Fruit fly (Drosophila melanogaster) whole organism, embryonic: ENCODE results near the gene wtrw.
A peak's percentile ranks its signal among the peaks of the same experiment; 100 is the strongest.

Experiments used
- BEAF-32 ChIP-seq: fragments of 200-800 bp; sonication (Bioruptor generic); optimal IDR thresholded peaks from 3 replicates; lab custom pipeline; 2017; ENCODE audit warnings: missing biosample characterization, missing genetic modification characterization, mild to moderate bottlenecking, moderate library complexity, missing genetic modification reagents
- CG10209 ChIP-seq: fragments of 200-800 bp; sonication (Bioruptor generic); optimal IDR thresholded peaks from 3 replicates; lab custom pipeline; 2017; ENCODE audit warnings: missing biosample characterization, mild to moderate bottlenecking, missing genetic modification characterization, missing genetic modification reagents
- CG12744 ChIP-seq: fragments of 200-800 bp; sonication (Bioruptor generic); optimal IDR thresholded peaks from 2 replicates; lab custom pipeline; 2016; ENCODE audit warnings: missing biosample characterization, missing genetic modification characterization
- CG13287 ChIP-seq: fragments of 200-800 bp; sonication (Bioruptor generic); IDR thresholded peaks from 2 replicates; pipeline ENCODE4 v1.3.6; 2022; ENCODE audit warnings: missing biosample characterization, missing genetic modification characterization; ENCODE audit not compliant: partially characterized antibody
- CG15479 ChIP-seq: fragments of 200-800 bp; sonication (Bioruptor generic); optimal IDR thresholded peaks from 3 replicates; lab custom pipeline; 2019; ENCODE audit warnings: missing biosample characterization, mild to moderate bottlenecking, missing genetic modification characterization, moderate library complexity
- CG17328 ChIP-seq: fragments of 200-800 bp; sonication (Bioruptor generic); IDR thresholded peaks from 2 replicates; pipeline ENCODE4 v1.3.6; 2022; ENCODE audit warnings: missing biosample characterization, missing genetic modification characterization
- CG18764 ChIP-seq: fragments of 200-800 bp; sonication (Bioruptor generic); optimal IDR thresholded peaks from 3 replicates; lab custom pipeline; 2016; ENCODE audit warnings: missing biosample characterization, missing genetic modification characterization
- CG2875 ChIP-seq: fragments of 200-800 bp; sonication (Bioruptor generic); optimal IDR thresholded peaks from 2 replicates; lab custom pipeline; 2017; ENCODE audit warnings: missing biosample characterization, mild to moderate bottlenecking, missing genetic modification characterization, missing genetic modification reagents
- CG30431 ChIP-seq: fragments of 200-800 bp; sonication (Bioruptor generic); optimal IDR thresholded peaks from 2 replicates; lab custom pipeline; 2017; ENCODE audit warnings: missing biosample characterization, missing genetic modification characterization
- CG3065 ChIP-seq: fragments of 200-800 bp; sonication (Bioruptor generic); optimal IDR thresholded peaks from 2 replicates; lab custom pipeline; 2016; ENCODE audit warnings: missing biosample characterization, missing genetic modification characterization
- CG34376 ChIP-seq: fragments of 200-800 bp; sonication (Bioruptor generic); optimal IDR thresholded peaks from 2 replicates; lab custom pipeline; 2018; ENCODE audit warnings: missing biosample characterization, mild to moderate bottlenecking, missing genetic modification characterization
- CG5180 ChIP-seq: fragments of 200-800 bp; sonication (Bioruptor generic); optimal IDR thresholded peaks from 3 replicates; lab custom pipeline; 2017; ENCODE audit warnings: missing biosample characterization, missing genetic modification characterization, mild to moderate bottlenecking, moderate library complexity, missing genetic modification reagents
- CG7839 ChIP-seq: fragments of 200-800 bp; sonication (Bioruptor generic); optimal IDR thresholded peaks from 3 replicates; lab custom pipeline; 2018; ENCODE audit warnings: missing biosample characterization, mild to moderate bottlenecking, missing genetic modification characterization, moderate library complexity
- CHES-1-like ChIP-seq: fragments of 200-800 bp; sonication (Bioruptor generic); optimal IDR thresholded peaks from 2 replicates; lab custom pipeline; 2016; ENCODE audit warnings: missing biosample characterization, missing genetic modification characterization
- Camta ChIP-seq: fragments of 200-800 bp; sonication (Bioruptor generic); optimal IDR thresholded peaks from 2 replicates; lab custom pipeline; 2016; ENCODE audit warnings: missing biosample characterization, missing genetic modification characterization
- CkIIα-i1 ChIP-seq: fragments of 200-800 bp; sonication (Bioruptor generic); IDR thresholded peaks from 2 replicates; pipeline ENCODE4 v1.3.6; 2022; ENCODE audit warnings: missing biosample characterization, missing genetic modification characterization
- Dbx ChIP-seq: fragments of 200-800 bp; sonication (Bioruptor generic); IDR thresholded peaks from 3 replicates; pipeline ENCODE4 v1.3.6; 2022; ENCODE audit warnings: missing biosample characterization, missing genetic modification characterization
- E2f1 ChIP-seq: fragments of 200-800 bp; sonication (Bioruptor generic); IDR thresholded peaks from 2 replicates; pipeline ENCODE4 v1.3.6; 2022; ENCODE audit warnings: missing biosample characterization, missing genetic modification characterization
- Eip74EF ChIP-seq, 2 experiments: fragments of 200-800 bp in 1 of 2; fragments of >200 bp in 1 of 2; sonication (Bioruptor generic) in 1 of 2; optimal IDR thresholded peaks; 2 replicates each; lab custom pipeline; 2017 to 2019; ENCODE audit warnings: missing biosample characterization in 2 of 2, missing genetic modification characterization in 2 of 2, mild to moderate bottlenecking in 1 of 2, moderate library complexity in 1 of 2
- Fer2 ChIP-seq: fragments of 200-800 bp; sonication (Bioruptor generic); optimal IDR thresholded peaks from 2 replicates; lab custom pipeline; 2018; ENCODE audit warnings: missing biosample characterization, mild to moderate bottlenecking, missing genetic modification characterization, moderate library complexity
- HLH54F ChIP-seq: fragments of 200-800 bp; sonication (Bioruptor generic); optimal IDR thresholded peaks from 3 replicates; lab custom pipeline; 2016; ENCODE audit warnings: missing biosample characterization, missing genetic modification characterization
- HmgD ChIP-seq: fragments of 200-800 bp; sonication (Bioruptor generic); optimal IDR thresholded peaks from 3 replicates; lab custom pipeline; 2016; ENCODE audit warnings: missing biosample characterization, missing genetic modification characterization
- HmgZ ChIP-seq: fragments of 200-800 bp; sonication (Bioruptor generic); optimal IDR thresholded peaks from 2 replicates; lab custom pipeline; 2018; ENCODE audit warnings: missing biosample characterization, mild to moderate bottlenecking, missing genetic modification characterization
- MBD-R2 ChIP-seq: fragments of 200-800 bp; sonication (Bioruptor generic); IDR thresholded peaks from 2 replicates; pipeline ENCODE4 v1.3.6; 2022; ENCODE audit warnings: missing biosample characterization, missing genetic modification characterization
- NC2β ChIP-seq: fragments of 200-800 bp; sonication (Bioruptor generic); optimal IDR thresholded peaks from 2 replicates; lab custom pipeline; 2016; ENCODE audit warnings: missing biosample characterization, missing genetic modification characterization
- NFAT ChIP-seq: fragments of 200-800 bp; sonication (Bioruptor generic); IDR thresholded peaks from 2 replicates; pipeline ENCODE4 v1.3.6; 2022; ENCODE audit warnings: missing biosample characterization, missing genetic modification characterization
- Optix ChIP-seq: fragments of 200-800 bp; sonication (Bioruptor generic); IDR thresholded peaks from 3 replicates; pipeline ENCODE4 v1.3.6; 2022; ENCODE audit warnings: missing biosample characterization, missing genetic modification characterization
- TFAM ChIP-seq: fragments of 200-800 bp; sonication (Bioruptor generic); optimal IDR thresholded peaks from 2 replicates; lab custom pipeline; 2017; ENCODE audit warnings: missing biosample characterization, missing genetic modification characterization, inconsistent platforms
- Taf1 ChIP-seq: fragments of 200-800 bp; sonication (Bioruptor generic); IDR thresholded peaks from 2 replicates; pipeline ENCODE4 v1.3.6; 2022; ENCODE audit warnings: missing biosample characterization, missing genetic modification characterization
- Xrp1 ChIP-seq: fragments of 200-800 bp; sonication (Bioruptor generic); IDR thresholded peaks from 2 replicates; pipeline ENCODE4 v1.3.6; 2022; ENCODE audit warnings: missing biosample characterization, missing genetic modification characterization
- ash1 ChIP-seq: fragments of 200-800 bp; sonication (Bioruptor generic); optimal IDR thresholded peaks from 2 replicates; lab custom pipeline; 2018; ENCODE audit warnings: missing biosample characterization, mild to moderate bottlenecking, missing genetic modification characterization
- az2 ChIP-seq: fragments of 200-800 bp; sonication (Bioruptor generic); optimal IDR thresholded peaks from 3 replicates; lab custom pipeline; 2016; ENCODE audit warnings: missing biosample characterization, missing genetic modification characterization
- bcd ChIP-seq: fragments of 200-800 bp; sonication (Bioruptor generic); optimal IDR thresholded peaks from 2 replicates; lab custom pipeline; 2017; ENCODE audit warnings: missing biosample characterization, mild to moderate bottlenecking, missing genetic modification characterization
- bowl ChIP-seq: fragments of 200-800 bp; sonication (Bioruptor generic); IDR thresholded peaks from 2 replicates; pipeline ENCODE4 v1.3.6; 2022; ENCODE audit warnings: missing biosample characterization, missing genetic modification characterization
- cas ChIP-seq: fragments of 200-800 bp; sonication (Bioruptor generic); IDR thresholded peaks from 2 replicates; pipeline ENCODE4 v1.3.6; 2022; ENCODE audit warnings: missing biosample characterization, missing genetic modification characterization
- cg ChIP-seq: fragments of 200-800 bp; sonication (Bioruptor generic); optimal IDR thresholded peaks from 3 replicates; lab custom pipeline; 2019; ENCODE audit warnings: missing biosample characterization, mild to moderate bottlenecking, missing genetic modification characterization, moderate library complexity
- chm ChIP-seq: fragments of 200-800 bp; sonication (Bioruptor generic); IDR thresholded peaks from 2 replicates; pipeline ENCODE4 v1.3.6; 2022; ENCODE audit warnings: missing biosample characterization, missing genetic modification characterization
- crp ChIP-seq, 2 experiments: fragments of 200-800 bp; sonication (Bioruptor generic); optimal IDR thresholded peaks; 2 replicates in 1 of 2; 3 replicates in 1 of 2; lab custom pipeline; 2017; ENCODE audit warnings: missing biosample characterization in 2 of 2, missing genetic modification characterization in 2 of 2, mild to moderate bottlenecking in 1 of 2, moderate library complexity in 1 of 2
- dysf ChIP-seq: fragments of 200-800 bp; sonication (Bioruptor generic); IDR thresholded peaks from 3 replicates; pipeline ENCODE4 v1.3.6; 2022; ENCODE audit warnings: missing biosample characterization, missing genetic modification characterization
- exex ChIP-seq: fragments of 200-800 bp; sonication (Bioruptor generic); optimal IDR thresholded peaks from 4 replicates; lab custom pipeline; 2018; ENCODE audit warnings: missing biosample characterization, mild to moderate bottlenecking, missing genetic modification characterization, moderate library complexity
- ftz-f1 ChIP-seq: fragments of 200-800 bp; sonication (Bioruptor generic); optimal IDR thresholded peaks from 2 replicates; lab custom pipeline; 2016; ENCODE audit warnings: missing biosample characterization, missing genetic modification characterization
- gro ChIP-seq: fragments of 200-800 bp; sonication (Bioruptor generic); optimal IDR thresholded peaks from 2 replicates; lab custom pipeline; 2016; ENCODE audit warnings: missing biosample characterization, missing genetic modification characterization
- hb ChIP-seq: fragments of 200-800 bp; sonication (Bioruptor generic); IDR thresholded peaks from 3 replicates; pipeline ENCODE4 v1.3.6; 2022; ENCODE audit warnings: missing biosample characterization, missing genetic modification characterization; ENCODE audit not compliant: partially characterized antibody
- lmd ChIP-seq: fragments of 200-800 bp; sonication (Bioruptor generic); IDR thresholded peaks from 2 replicates; pipeline ENCODE4 v1.3.6; 2022; ENCODE audit warnings: missing biosample characterization, missing genetic modification characterization
- oc ChIP-seq: fragments of 200-800 bp; sonication (Bioruptor generic); optimal IDR thresholded peaks from 2 replicates; lab custom pipeline; 2018; ENCODE audit warnings: missing biosample characterization, mild to moderate bottlenecking, missing genetic modification characterization, moderate library complexity
- sim ChIP-seq: fragments of 200-800 bp; sonication (Bioruptor generic); IDR thresholded peaks from 2 replicates; pipeline ENCODE4 v1.3.6; 2022; ENCODE audit warnings: missing biosample characterization, missing genetic modification characterization
- sima ChIP-seq: fragments of 200-800 bp; sonication (Bioruptor generic); optimal IDR thresholded peaks from 2 replicates; lab custom pipeline; 2016; ENCODE audit warnings: missing biosample characterization, missing genetic modification characterization
- tgo ChIP-seq: fragments of 200-800 bp; sonication (Bioruptor generic); IDR thresholded peaks from 3 replicates; pipeline ENCODE4 v1.3.6; 2022; ENCODE audit warnings: missing biosample characterization, missing genetic modification characterization
- trem ChIP-seq: fragments of 200-800 bp; optimal IDR thresholded peaks from 3 replicates; lab custom pipeline; 2019; ENCODE audit warnings: missing biosample characterization, mild to moderate bottlenecking, missing genetic modification characterization, moderate library complexity
- trh ChIP-seq: fragments of 200-800 bp; sonication (Bioruptor generic); optimal IDR thresholded peaks from 2 replicates; lab custom pipeline; 2016; ENCODE audit warnings: missing biosample characterization, missing genetic modification characterization
- vvl ChIP-seq: fragments of 200-800 bp; sonication (Bioruptor generic); IDR thresholded peaks from 2 replicates; pipeline ENCODE4 v1.3.6; 2022; ENCODE audit warnings: missing biosample characterization, missing genetic modification characterization
- zfh1 ChIP-seq: fragments of 200-800 bp; sonication (Bioruptor generic); IDR thresholded peaks from 3 replicates; pipeline ENCODE4 v1.3.6; 2022; ENCODE audit warnings: missing biosample characterization, missing genetic modification characterization

wtrw gene

dm6 chr3R:7913139-7913538, 22.0 kb downstream of the wtrw start, which contains the start of gene Rfk (continued):
- TF ChIP-seq CG18764 (no peak), trh (GFP tag; lab: Kevin White, UChicago) (no peak), Eip74EF (GFP tag; optimal IDR thresholded peaks at IDR 0.05; lab: Kevin White, UChicago) (no peak), chm (GFP tag; lab: Robert Waterston, UW) (no peak), cg (GFP tag; lab: Kevin White, UChicago) (no peak), E2f1 (no peak), HmgD (GFP tag; lab: Kevin White, UChicago) (peak; percentile 2), zfh1 (GFP tag; lab: Robert Waterston, UW) (no peak), HmgZ (tag; lab: Kevin White, UChicago) (no peak), CkIIα-i1 (GFP tag; lab: Robert Waterston, UW) (no peak), az2 (GFP tag; lab: Kevin White, UChicago) (peak; percentile 21), sima (no peak), bowl (GFP tag; lab: Robert Waterston, UW) (no peak), Taf1 (no peak), CG5180 (GFP tag; lab: Kevin White, UChicago) (no peak), crp (GFP tag; optimal IDR thresholded peaks at IDR 0.05; lab: Kevin White, UChicago) (peak; percentile 77 to 94), hb (GFP tag; lab: Robert Waterston, UW) (no peak), vvl (GFP tag; lab: Robert Waterston, UW) (peak; percentile 67), sim (GFP tag; lab: Robert Waterston, UW) (no peak), Camta (GFP tag; lab: Kevin White, UChicago) (no peak), oc (tag; lab: Kevin White, UChicago) (no peak), CG17328 (GFP tag; lab: Robert Waterston, UW) (no peak), Xrp1 (GFP tag; lab: Robert Waterston, UW) (no peak), TFAM (GFP tag; lab: Kevin White, UChicago) (no peak), exex (tag; lab: Kevin White, UChicago) (peak; percentile 24), CG12744 (GFP tag; lab: Kevin White, UChicago) (no peak), CG30431 (no peak), lmd (GFP tag; lab: Robert Waterston, UW) (no peak), ftz-f1 (GFP tag; lab: Kevin White, UChicago) (no peak), Optix (GFP tag; lab: Robert Waterston, UW) (no peak), CG3065 (GFP tag; lab: Kevin White, UChicago) (no peak), CG2875 (GFP tag; lab: Kevin White, UChicago) (no peak), ash1 (no peak), trem (peak; percentile 99), CG7839 (tag; lab: Kevin White, UChicago) (no peak), cas (GFP tag; lab: Robert Waterston, UW) (no peak), CG15479 (no peak), gro (GFP tag; lab: Kevin White, UChicago) (no peak), bcd (GFP tag; lab: Kevin White, UChicago) (no peak), NC2β (GFP tag; lab: Kevin White, UChicago) (no peak), Fer2 (tag; lab: Kevin White, UChicago) (no peak), BEAF-32 (GFP tag; lab: Kevin White, UChicago) (peak; percentile 29), dysf (GFP tag; lab: Robert Waterston, UW) (no peak), CG34376 (GFP tag; lab: Kevin White, UChicago) (peak; percentile 12), MBD-R2 (peak; percentile 91), tgo (GFP tag; lab: Robert Waterston, UW) (no peak), CHES-1-like (GFP tag; lab: Kevin White, UChicago) (no peak), CG10209 (no peak), Dbx (GFP tag; lab: Robert Waterston, UW) (no peak), HLH54F (GFP tag; lab: Kevin White, UChicago) (no peak), CG13287 (GFP tag; lab: Robert Waterston, UW) (peak; percentile 45; the same call in 1 of the 2 replicates), NFAT (GFP tag; lab: Robert Waterston, UW) (no peak)
